Worm (Caenorhabditis elegans) whole organism, L4/young adult: ENCODE measurements around the gene F07C3.9.

Experiments used
- W03F9.2 ChIP-seq: fragments of 150-350 bp; optimal IDR thresholded peaks from 2 replicates; lab custom pipeline; 2014; ENCODE audit warnings: missing biosample characterization, missing genetic modification characterization
- dao-5 ChIP-seq: sonication (generic microtip); optimal IDR thresholded peaks from 2 replicates; lab custom pipeline; 2016; ENCODE audit warnings: missing genotype, missing genetic modification characterization, moderate library complexity, missing compliant biosample characterization
- him-1 ChIP-seq: sonication (generic microtip); optimal IDR thresholded peaks from 2 replicates; lab custom pipeline; 2016; ENCODE audit warnings: missing genotype, missing genetic modification reagents, missing genetic modification characterization, missing compliant biosample characterization

DNA sequence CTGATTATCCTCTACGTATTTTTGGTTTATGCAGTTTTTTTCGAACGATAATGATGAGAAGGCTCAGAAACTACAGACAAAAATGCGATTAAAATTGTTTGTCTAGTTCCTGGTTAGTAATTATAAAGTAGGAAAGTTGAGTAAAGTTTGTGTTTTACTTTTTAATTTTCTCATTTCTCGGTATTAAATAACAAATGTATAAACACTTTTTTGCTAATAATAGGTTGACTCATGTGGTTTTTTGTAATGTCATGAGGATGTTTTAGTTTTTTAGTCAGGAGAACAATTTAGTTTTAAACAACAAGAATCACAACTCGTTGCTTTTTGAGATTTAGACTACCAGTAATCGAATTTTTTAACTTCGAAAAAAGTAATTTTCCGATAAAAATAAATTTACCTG, 18.2 kb upstream of the F07C3.9 start:
- TF ChIP-seq W03F9.2 (tag; lab: Kevin White, UChicago) (no peak), him-1 (no peak), dao-5 (tag; lab: Kevin White, UChicago) (no peak)
